Fruit fly (Drosophila melanogaster) whole organism, larva: ENCODE measurements around the gene Dbct.

Source experiments
- noc ChIP-seq: fragments of 200-800 bp; sonication (Bioruptor generic); optimal IDR thresholded peaks from 3 replicates; lab custom pipeline; 2019; ENCODE audit warnings: missing biosample characterization, mild to moderate bottlenecking, missing genetic modification characterization, moderate library complexity

Dbct gene

DNA sequence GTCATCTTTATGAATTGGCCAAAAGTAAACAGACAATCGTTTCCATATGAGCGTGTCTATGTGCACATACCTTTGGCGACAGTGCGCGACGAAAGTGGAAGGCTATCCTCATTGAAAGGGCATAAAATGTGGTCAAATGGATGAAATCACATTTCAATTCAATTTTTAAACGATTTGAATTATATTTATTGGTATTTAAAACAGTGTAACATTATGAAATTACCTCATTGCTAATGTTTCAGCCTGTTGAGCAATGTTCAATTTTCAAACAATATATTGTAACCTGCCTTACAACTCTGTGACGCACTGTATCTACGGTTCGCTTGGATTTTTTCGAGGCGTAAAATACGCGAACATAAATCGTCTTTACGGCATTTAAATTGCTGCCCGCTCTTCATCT, 34.2 kb downstream of the Dbct start:
- TF ChIP-seq noc (tag; lab: Kevin White, UChicago): peak; percentile 74

DNA sequence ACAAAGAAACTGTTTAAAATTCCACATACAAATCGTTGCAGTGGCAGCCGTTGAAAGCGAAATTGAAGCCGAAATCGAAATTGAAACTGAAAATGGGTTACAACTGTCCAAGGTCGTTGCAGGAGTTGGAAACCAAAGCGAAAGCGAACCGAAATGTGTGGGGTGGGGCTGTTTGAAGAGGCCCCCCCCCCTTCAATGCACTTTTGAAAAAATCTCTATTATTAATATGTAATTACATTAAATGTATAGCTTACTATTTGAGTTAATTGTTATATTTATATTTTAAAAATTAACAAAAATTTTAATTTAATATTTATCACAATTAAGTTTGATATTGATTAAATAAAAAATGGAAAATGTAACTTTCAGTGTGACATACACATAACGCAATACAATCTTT, 35.8 kb downstream of the Dbct start:
- TF ChIP-seq noc (tag; lab: Kevin White, UChicago): no peak

DNA sequence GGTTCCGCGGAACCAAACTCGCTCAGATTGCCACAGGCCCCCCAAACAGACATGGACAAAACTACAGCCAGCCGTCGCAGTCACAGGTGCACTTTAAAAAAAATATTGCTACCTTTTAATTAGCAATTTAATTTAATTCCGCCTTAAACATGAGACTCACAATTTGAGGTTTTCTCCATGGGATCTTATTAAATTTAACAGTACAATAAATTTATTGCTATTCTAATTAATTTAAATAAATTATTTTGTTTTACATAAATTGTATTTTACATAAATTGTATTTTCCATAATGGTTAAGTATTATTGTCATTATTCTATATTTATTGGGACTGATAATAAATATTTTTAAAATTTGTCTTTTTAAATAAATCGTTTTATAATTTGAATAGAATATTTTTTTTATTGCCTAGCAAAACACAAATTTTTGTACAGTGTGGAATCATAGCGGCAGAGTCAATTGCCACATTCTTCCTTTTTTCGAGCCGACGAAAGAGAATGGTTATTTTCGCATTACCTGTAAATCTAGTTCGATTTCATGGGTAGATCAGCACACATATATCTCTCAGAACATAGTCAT, 37.6 kb downstream of the Dbct start:
- no peak for TF ChIP-seq noc (tag; lab: Kevin White, UChicago)

- TF ChIP-seq noc (tag; lab: Kevin White, UChicago): no peak
Measured at dm6 chrX:15125496-15125895, 39.6 kb downstream of the Dbct start, which contains the start of gene drd. drd (plus strand) TSS chrX:15125753.

dm6 chrX:15127880-15128644, 42.1 kb downstream of the Dbct start:
- TF ChIP-seq noc (tag; lab: Kevin White, UChicago): peak; percentile 12

DNA sequence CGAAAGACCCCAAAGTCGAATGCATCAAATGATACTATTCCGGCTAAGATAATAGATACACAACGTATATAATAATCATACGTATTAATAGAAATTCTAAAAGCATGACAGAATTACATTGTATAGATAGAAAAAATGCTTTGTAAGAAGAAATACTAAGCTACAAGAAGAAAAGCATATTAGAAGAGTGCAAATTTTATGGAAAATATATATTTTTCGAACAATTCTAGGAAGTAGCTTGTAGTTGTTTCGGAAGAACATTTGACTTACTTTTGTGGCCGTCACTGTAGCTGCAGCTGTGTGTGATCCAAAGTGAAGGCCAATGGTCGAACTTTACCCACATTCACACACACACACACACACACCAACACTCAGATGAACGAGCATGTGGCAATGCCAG, 46.1 kb downstream of the Dbct start:
- no peak for TF ChIP-seq noc (tag; lab: Kevin White, UChicago)

dm6 chrX:15137241-15137640, 51.3 kb downstream of the Dbct start:
- TF ChIP-seq noc (tag; lab: Kevin White, UChicago): no peak
